Worm (Caenorhabditis elegans) whole organism, L2 larva: ENCODE measurements around the gene C45B11.2.

Experiments
- ZK546.5 ChIP-seq: sonication (generic microtip); optimal IDR thresholded peaks from 2 replicates; lab custom pipeline; 2017; ENCODE audit warnings: missing biosample characterization, missing genetic modification characterization
- alr-1 ChIP-seq: fragments of 150-350 bp; optimal IDR thresholded peaks from 2 replicates; lab custom pipeline; 2014; ENCODE audit warnings: missing biosample characterization, missing genetic modification characterization
- egl-27 ChIP-seq: sonication (generic microtip); optimal IDR thresholded peaks from 3 replicates; lab custom pipeline; 2017; ENCODE audit warnings: missing biosample characterization, missing genetic modification reagents, missing genetic modification characterization
- elt-3 ChIP-seq: sonication (generic microtip); optimal IDR thresholded peaks from 2 replicates; lab custom pipeline; 2017; ENCODE audit warnings: missing biosample characterization, missing genetic modification characterization
- lin-39 ChIP-seq: fragments of 150-350 bp; optimal IDR thresholded peaks from 2 replicates; lab custom pipeline; 2014; ENCODE audit warnings: missing biosample characterization, missing genetic modification reagents, missing genetic modification characterization
- nhr-11 ChIP-seq: fragments of 150-350 bp; optimal IDR thresholded peaks from 2 replicates; lab custom pipeline; 2014; ENCODE audit warnings: missing biosample characterization, missing genetic modification characterization
- nhr-25 ChIP-seq: fragments of 150-350 bp; sonication (generic microtip); optimal IDR thresholded peaks from 3 replicates; lab custom pipeline; 2014; ENCODE audit warnings: missing biosample characterization, missing genetic modification characterization
- nhr-77 ChIP-seq: fragments of 150-350 bp; optimal IDR thresholded peaks from 2 replicates; lab custom pipeline; 2014; ENCODE audit warnings: missing biosample characterization, missing genetic modification characterization

- TF ChIP-seq alr-1 (tag; lab: Kevin White, UChicago) (no peak), elt-3 (tag; lab: Kevin White, UChicago) (no peak), nhr-77 (tag; lab: Kevin White, UChicago) (no peak), nhr-11 (tag; lab: Kevin White, UChicago) (no peak), nhr-25 (no peak), lin-39 (no peak), ZK546.5 (tag; lab: Kevin White, UChicago) (no peak), egl-27 (tag; lab: Kevin White, UChicago) (no peak)
Measured at ce11 chrV:11040020-11040419, 2.5 kb upstream of the C45B11.2 start, which contains the start of gene C45B11.9.
